Fruit fly (Drosophila melanogaster) whole organism, larva: Measurements from ENCODE around the gene alpha-Est8.

Source experiments
- noc ChIP-seq: fragments of 200-800 bp; sonication (Bioruptor generic); optimal IDR thresholded peaks from 3 replicates; lab custom pipeline; 2019; ENCODE audit warnings: missing biosample characterization, mild to moderate bottlenecking, missing genetic modification characterization, moderate library complexity

The alpha-Est8 gene

DNA sequence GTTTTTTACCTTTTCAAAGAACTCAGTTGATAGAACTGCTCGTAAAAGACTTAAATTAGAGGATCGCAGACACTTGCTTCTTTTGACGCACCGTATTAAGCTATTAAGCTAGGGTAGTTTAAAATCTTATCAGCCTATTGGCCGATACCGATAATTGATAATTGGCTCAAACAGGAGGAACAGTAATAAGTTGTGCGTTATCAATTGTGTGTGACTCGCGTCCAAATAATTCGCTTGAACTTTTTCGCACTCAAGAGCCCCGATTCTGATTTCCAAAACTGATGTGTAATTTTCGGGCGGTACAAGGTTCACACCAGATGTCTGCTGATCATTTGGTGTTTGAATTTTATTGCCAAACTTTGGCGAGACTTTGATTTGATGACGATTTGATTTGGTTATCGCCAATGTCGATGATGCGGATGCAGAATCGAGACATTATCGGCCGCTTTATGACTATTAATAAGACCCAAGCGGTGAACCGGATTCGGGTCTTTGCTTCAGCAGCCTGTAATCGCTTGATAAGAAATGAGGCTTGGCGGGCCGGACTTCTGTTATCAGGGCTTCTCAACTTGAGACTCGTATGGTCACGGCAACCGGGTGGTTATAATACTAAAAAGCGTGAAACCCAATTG, 1.1 kb downstream of the alpha-Est8 start:
- peak; percentile 76 for TF ChIP-seq noc (tag; lab: Kevin White, UChicago)

DNA sequence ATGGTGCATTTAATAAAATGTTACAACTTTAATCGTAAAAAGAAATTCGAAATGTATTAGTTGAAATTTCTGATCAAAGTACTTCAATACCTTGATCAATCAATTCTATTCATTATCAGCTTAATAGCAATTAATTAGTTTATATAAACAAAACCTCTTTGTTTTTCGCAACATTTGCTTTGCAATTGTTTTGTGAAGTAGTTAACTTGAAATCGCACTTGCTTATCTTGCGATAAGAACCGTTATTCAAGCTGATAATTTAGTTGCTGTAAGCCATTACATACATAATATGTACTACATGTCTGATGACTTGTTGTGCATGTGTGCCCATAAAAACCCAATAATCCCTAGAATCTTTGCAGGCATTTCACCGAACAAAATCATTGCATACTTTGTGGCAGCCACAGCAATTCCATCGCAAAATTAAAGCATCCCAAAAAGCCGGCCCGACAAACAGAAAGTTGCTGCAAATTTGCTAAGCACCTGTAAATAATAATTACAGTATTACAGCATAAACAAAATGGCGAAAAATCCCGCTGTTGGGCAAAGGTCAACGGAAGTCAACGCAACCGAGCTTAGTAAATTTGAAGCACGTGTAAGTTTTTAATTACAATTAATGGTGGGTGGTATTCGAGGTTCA, 7.2 kb downstream of the alpha-Est8 start:
- TF ChIP-seq noc (tag; lab: Kevin White, UChicago): no peak

DNA sequence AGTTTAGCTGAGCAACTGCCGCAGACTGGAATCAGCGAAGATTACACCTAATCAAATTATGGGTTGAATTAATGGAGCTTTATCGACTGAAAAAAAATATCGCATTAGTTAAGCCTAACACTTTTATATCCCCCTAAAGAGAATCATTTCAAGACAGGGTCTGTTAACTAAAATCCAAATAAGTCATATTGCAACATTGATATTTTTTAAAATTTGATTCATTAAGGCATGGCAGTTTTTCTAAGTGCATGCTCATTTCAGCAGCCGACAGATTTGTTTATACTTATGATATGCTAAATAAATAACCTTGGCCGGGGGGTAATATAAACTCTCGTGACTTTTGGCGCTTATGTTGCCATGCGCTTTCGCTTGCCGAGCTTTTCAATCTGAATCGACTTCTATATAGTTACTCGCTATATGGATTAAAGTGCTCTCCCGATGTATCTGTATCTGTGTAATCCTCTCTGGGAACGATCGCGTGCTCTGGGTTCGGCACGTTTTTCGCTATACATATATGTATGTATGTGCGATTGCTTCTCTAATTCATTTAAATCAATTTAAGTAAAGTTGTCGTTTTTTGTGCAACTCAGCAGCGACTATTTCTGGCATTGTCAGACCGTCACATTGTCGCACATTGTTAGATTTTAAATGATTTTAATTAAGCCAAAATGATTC, 9.0 kb downstream of the alpha-Est8 start:
- TF ChIP-seq noc (tag; lab: Kevin White, UChicago): peak; percentile 88

DNA sequence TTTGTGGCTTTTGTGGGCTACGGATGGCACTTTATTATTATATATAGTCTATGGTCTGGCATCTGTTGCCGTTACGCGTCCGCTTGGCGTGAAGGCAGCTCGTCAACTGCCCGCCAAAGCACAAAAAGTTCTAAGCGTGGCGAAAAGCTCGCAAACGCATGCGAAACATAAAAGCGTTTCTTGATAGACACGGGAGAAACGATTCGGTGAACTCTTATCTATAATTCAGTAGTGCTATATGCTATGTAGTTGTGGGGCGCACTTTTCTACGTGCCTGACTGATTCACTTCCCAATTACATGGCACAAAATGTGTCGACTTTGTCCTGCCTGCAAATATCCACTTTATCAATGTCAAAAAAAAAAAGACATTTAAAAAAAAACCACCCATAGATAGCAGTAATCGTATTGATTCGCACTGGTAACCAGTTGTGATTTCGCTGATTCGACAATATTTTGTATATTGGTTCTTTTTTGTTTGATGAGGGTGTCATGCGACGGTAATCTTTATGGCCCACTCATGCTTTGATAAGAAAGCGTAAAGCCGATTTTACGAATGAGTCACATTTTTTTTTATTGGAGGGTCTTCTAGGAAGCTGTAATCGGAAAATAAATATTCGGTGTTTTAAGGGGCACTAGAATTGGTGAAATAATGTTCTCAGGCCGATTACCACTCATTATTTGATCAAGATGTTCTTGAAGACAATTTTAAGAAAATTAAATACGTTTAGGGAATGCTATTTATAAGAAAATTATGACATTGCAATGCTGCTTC, 10.3 kb downstream of the alpha-Est8 start, which contains the start of gene alpha-Est9:
Gene alpha-Est9, minus strand, starts transcription at position 110 of the 773 bp plus-strand sequence.
- peak; percentile 49 for TF ChIP-seq noc (tag; lab: Kevin White, UChicago)

DNA sequence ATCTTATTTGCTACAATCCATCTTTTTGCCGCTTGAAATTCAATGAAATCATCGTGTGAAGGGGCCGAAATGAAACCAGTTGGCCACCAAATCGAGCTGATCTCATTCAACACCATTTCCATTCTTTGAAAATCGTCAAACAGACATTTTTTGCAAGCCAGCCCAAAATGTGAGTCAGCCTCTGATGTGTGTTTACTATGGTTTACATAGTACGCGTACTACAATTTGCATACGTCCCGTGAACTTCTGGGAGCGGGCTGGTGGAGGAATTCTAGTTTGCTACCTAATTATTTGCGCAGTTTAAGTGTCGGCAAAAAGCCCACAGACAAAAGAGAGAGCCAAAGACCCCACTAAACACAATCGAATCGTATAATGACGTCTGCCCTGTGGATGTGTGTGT, 12.3 kb downstream of the alpha-Est8 start:
- TF ChIP-seq noc (tag; lab: Kevin White, UChicago): peak; percentile 9

DNA sequence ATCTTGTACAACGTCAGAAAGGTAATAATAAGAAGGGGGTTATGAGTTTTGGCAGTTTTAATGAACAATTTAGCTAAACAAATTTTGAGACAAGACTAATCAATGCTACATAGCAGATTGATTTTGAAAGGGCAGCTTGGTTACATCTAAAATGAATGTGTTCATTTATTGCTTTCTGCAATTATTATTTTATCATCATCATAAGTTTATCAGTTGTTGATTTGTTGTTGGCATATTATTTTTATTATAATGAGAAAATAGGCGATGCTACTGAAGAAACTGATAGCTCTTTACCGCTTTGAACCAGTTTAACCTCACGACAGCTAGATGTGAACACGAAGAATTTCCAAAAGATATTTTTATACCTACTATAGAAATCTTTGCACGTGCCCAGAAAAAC, 13.2 kb downstream of the alpha-Est8 start, which contains the start of gene Mics1:
Gene Mics1, minus strand, starts transcription at position 101 of the 400 bp plus-strand sequence.
- no peak for TF ChIP-seq noc (tag; lab: Kevin White, UChicago)

DNA sequence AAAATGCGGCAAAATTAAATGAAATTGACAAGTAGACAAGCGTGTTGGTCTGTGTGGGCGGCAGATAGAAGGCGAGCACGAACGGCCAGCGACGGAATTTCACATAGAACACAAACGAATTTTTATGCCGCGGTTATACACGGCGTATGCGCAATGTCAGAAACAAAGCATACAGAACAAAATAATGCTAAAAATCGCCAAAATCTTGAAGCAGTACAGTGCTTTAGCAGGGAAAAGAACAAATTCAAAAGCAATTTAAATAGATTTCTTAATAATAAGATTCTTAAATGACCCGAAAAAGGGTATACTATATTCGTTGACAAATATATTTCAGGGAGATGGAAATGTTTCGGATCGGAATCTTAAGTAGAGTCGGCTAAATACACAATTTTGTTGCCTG, 15.0 kb downstream of the alpha-Est8 start:
- TF ChIP-seq noc (tag; lab: Kevin White, UChicago): peak; percentile 8

DNA sequence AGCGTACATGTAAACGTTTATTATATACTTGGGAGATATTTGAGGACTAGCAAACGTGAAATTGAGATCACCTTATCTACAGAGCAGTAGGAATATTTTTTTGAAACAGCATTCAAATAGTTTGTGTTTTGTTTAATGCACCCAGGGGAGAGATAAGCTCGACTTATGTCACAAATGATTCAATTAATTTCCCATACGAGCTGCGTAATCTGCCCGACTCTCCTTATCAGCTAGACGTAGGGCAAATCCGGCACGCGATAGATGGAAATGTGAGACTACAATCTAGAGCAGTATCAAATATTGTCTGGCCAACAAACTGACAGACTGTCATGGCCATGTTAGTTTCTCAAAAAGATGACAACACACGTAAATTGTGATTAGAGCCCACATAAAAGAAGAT, 16.0 kb downstream of the alpha-Est8 start:
- peak; percentile 63 for TF ChIP-seq noc (tag; lab: Kevin White, UChicago)

DNA sequence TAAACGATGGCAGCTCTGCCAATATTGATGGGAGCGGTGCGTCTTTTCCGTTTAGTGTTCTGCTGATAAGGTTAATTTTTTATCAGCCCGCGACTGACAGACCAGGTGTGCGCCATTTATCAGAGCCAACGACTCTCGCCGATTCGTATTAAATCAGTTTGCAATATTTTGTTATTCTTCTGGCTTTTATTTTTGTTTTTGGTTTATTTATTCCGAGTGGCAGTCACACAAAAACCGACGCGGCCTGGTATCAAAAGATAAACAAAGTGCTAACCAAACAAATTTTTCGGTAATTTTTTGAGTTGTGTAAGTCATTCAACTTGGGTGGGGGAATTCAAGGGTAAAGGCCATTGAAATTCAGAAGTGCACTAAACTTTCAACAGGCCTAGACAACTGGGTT, 18.0 kb downstream of the alpha-Est8 start:
- TF ChIP-seq noc (tag; lab: Kevin White, UChicago): no peak

DNA sequence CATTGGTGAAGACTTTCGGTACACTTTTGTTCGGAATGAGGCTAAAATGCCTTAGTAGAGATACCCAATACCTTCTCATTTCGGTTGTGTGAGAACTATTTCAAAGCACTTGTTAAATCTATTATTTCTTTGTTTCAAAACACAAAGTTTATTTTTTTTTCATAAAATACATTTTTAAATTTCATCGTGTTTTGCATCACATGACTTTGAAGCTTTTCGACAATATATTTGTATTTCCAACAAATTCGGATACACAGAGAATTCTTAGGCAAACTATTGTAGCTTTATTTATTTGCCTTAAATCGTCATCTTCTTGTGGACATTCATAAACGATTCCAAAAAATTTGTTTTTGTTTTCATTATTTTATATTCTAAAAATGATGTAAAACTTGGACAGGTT, 21.7 kb downstream of the alpha-Est8 start, which contains the start of gene alpha-Est10:
Gene alpha-Est10, minus strand, starts transcription at position 101 of the 400 bp plus-strand sequence.
- no peak for TF ChIP-seq noc (tag; lab: Kevin White, UChicago)

DNA sequence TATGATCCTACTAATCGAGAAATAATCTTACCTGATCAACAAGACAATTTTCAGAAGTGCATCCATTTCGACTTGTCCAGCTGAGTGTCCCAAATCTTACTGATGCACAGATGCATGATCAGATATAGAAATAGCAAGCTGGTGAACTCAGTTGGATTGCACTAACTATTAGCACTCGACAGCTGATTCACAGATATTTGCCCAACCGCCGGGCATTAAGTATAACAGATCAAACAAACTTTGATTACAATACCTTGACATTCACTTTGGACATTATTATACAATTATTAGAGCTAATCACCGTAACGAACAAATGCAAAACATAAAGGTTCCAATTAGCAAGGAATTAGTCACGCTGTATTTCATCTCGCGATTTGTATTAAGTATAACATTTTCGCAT, 22.3 kb downstream of the alpha-Est8 start, which contains the start of gene CG42656:
Gene CG42656, minus strand, starts transcription at position 101 of the 400 bp plus-strand sequence.
- no peak for TF ChIP-seq noc (tag; lab: Kevin White, UChicago)

DNA sequence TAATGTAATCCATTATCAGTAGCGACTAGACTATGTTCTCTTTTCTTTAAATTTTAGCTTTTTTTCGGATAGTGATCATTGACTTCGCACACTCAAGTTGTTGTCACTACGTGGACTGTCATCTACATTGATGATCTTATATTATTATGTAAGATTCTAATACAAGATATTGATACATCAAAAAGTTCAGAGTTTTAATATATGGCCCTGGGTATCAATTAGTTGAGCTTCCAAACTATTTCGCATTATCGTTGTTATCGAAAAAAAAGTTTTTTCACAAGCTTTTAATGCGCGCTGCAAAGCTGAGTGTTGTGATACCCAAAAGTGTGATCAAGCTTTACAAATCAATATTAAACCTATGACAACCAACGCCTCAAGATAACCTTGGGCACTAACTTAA, 23.4 kb downstream of the alpha-Est8 start:
- no peak for TF ChIP-seq noc (tag; lab: Kevin White, UChicago)

DNA sequence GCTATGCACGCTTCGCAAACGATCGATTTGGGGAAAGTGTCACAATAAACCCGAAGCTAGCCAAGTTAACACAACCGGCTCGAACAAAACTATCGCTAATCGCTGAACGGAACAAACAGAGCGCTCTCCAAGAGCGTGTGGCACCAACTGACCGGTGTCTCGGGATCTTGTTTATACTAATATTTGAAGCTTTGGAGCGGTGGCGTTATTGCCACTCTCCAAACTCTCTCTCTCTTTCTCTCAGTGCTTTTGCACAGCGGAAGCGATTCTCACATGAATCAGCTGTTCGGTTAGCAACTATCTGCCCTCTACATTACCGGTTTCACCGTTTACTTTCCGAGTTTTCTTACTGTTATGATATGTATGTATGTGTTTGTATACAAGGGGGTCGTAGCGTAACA, 24.0 kb downstream of the alpha-Est8 start:
- TF ChIP-seq noc (tag; lab: Kevin White, UChicago): no peak

DNA sequence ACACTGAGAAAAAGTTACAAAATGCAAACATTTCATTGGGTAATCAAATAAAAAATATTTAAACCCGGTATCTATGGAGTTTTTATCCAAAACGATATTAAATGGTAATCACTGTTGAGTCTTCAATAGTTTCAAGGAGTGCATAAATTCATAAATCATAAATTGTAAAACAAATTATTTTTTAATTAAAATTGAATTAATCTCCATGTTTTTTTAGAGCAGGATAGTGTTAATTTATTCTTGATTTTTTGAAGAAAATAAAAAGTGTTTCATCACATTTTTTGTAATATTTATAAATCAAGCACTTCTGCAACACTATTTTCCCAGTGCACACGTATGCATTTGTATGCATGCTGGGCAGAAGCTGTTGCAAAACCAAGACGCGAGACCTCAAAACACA, 24.6 kb downstream of the alpha-Est8 start:
- TF ChIP-seq noc (tag; lab: Kevin White, UChicago): no peak

DNA sequence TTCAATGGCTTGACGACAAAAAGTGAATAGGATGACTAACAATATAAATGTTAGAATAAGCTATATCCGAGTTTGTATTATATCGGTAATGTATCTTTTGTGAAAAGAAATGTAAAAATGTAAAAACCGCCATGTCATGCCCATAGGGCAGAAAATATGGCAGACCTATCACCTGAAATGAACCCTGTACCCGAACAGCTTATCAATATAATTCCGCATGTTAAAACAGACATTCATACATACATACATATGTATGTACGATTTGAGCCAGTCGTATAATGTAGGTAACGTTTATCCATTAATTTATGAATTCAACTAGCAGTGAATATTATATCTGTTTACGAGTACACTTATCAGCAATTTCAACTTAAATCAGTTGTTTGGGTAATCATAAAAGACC, 25.6 kb downstream of the alpha-Est8 start:
- no peak for TF ChIP-seq noc (tag; lab: Kevin White, UChicago)
